Fruit fly (Drosophila melanogaster): ENCODE results near the gene Dtg.

The Dtg gene

dm6 chr3R:12647954-12648353 is at the start of gene Dtg:
Dtg (plus strand) TSS chr3R:12648058.
- TF ChIP-seq bab1 (GFP tag; optimal IDR thresholded peaks at IDR 0.05) (no peak), ovo (GFP tag; optimal IDR thresholded peaks at IDR 0.05) (no peak), pad (GFP tag; optimal IDR thresholded peaks at IDR 0.05) (no peak)

DNA sequence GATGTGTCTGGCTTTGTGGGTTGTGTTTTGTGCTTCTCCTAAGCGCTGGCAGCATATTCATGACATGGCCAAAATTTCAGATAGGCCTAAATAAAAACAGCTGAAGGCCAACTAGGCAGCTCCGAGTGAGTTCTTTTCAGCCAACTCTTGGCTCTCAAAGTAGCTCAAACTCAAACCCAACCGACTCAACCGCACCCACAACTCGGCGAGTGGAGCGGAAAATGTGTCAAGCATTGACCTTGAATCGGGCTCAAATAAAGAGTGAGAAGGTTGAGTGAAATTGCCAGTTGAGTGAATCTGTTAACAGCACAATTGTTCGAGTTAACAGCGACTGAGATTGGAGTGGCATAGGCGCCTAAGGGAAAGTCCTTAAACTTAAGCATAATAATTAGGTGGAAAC is 35.9 kb upstream of the Dtg start:
- TF ChIP-seq cic (GFP tag; optimal IDR thresholded peaks at IDR 0.05) (no peak), toe (GFP tag; optimal IDR thresholded peaks at IDR 0.05) (no peak), pad (GFP tag; optimal IDR thresholded peaks at IDR 0.05) (no peak), CG1620 (GFP tag; optimal IDR thresholded peaks at IDR 0.05) (no peak), CG7101 (tag; optimal IDR thresholded peaks at IDR 0.05) (no peak), CG12768 (GFP tag; optimal IDR thresholded peaks at IDR 0.05) (no peak), CG33017 (tag; optimal IDR thresholded peaks at IDR 0.05) (no peak), Hr96 (GFP tag; optimal IDR thresholded peaks at IDR 0.05) (no peak), Mnt (GFP tag; optimal IDR thresholded peaks at IDR 0.05) (no peak), CG14711 (tag; optimal IDR thresholded peaks at IDR 0.05) (no peak), Clk (GFP tag; optimal IDR thresholded peaks at IDR 0.05) (no peak), kay (GFP tag; ENCODE audit: borderline replicate concordance) (no peak), cnc (optimal IDR thresholded peaks at IDR 0.05) (no peak), Crg-1 (GFP tag; optimal IDR thresholded peaks at IDR 0.05) (no peak), CG7045 (GFP tag; optimal IDR thresholded peaks at IDR 0.05) (no peak)

dm6 chr3R:12615553-12615952 is 32.3 kb upstream of the Dtg start:
- TF ChIP-seq Clk (GFP tag; optimal IDR thresholded peaks at IDR 0.05) (no peak), Hr96 (GFP tag; optimal IDR thresholded peaks at IDR 0.05) (no peak), cic (GFP tag; optimal IDR thresholded peaks at IDR 0.05) (no peak), kay (GFP tag; ENCODE audit: borderline replicate concordance) (no peak), CG33017 (tag; optimal IDR thresholded peaks at IDR 0.05) (no peak), CG7045 (GFP tag; optimal IDR thresholded peaks at IDR 0.05) (no peak), Mnt (GFP tag; optimal IDR thresholded peaks at IDR 0.05) (no peak), CG1620 (GFP tag; optimal IDR thresholded peaks at IDR 0.05) (no peak), cnc (optimal IDR thresholded peaks at IDR 0.05) (no peak), ovo (GFP tag; optimal IDR thresholded peaks at IDR 0.05) (no peak), bab1 (GFP tag; optimal IDR thresholded peaks at IDR 0.05) (no peak), CG14711 (tag; optimal IDR thresholded peaks at IDR 0.05) (no peak), CG5204 (GFP tag; optimal IDR thresholded peaks at IDR 0.05) (no peak)

DNA sequence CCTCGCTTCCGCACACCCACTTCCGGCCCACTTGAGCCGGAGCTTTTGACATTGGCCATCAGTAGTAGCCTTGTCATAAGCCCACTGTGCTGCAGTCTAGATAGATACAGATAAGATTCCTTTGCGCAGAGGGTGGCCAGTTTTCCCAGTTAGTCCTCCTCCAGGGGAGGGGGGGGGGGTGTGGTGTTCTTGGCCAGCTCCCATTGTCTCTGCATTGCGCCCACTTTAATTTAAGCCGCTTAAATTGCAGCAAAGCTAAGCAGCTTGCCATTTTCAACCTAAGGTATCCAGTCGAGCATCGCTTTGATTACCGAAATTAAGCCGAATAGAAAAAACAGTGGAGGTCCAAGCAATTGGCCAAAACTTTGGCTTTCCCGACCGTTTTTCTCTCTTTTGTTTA is 25.1 kb upstream of the Dtg start:
- no peak for TF ChIP-seq CG7101 (tag; optimal IDR thresholded peaks at IDR 0.05)
- TF ChIP-seq Mnt (GFP tag; optimal IDR thresholded peaks at IDR 0.05), result no peak
- TF ChIP-seq CG12768 (GFP tag; optimal IDR thresholded peaks at IDR 0.05), result no peak
- no peak for TF ChIP-seq bab1 (GFP tag; optimal IDR thresholded peaks at IDR 0.05)
- TF ChIP-seq CG7045 (GFP tag; optimal IDR thresholded peaks at IDR 0.05), result no peak
- TF ChIP-seq CG33017 (tag; optimal IDR thresholded peaks at IDR 0.05), result no peak
- TF ChIP-seq cnc (optimal IDR thresholded peaks at IDR 0.05), result no peak
- TF ChIP-seq CG11617 (GFP tag; optimal IDR thresholded peaks at IDR 0.05), result no peak
- no peak for TF ChIP-seq ovo (GFP tag; optimal IDR thresholded peaks at IDR 0.05)
- no peak for TF ChIP-seq Clk (GFP tag; optimal IDR thresholded peaks at IDR 0.05)
- TF ChIP-seq CG1620 (GFP tag; optimal IDR thresholded peaks at IDR 0.05), result no peak
- no peak for TF ChIP-seq CG5204 (GFP tag; optimal IDR thresholded peaks at IDR 0.05)
- no peak for TF ChIP-seq CG14711 (tag; optimal IDR thresholded peaks at IDR 0.05)
- no peak for TF ChIP-seq tj (GFP tag; optimal IDR thresholded peaks at IDR 0.05)
- TF ChIP-seq cic (GFP tag; optimal IDR thresholded peaks at IDR 0.05), result no peak
- TF ChIP-seq kay (GFP tag; ENCODE audit: borderline replicate concordance), result no peak
- no peak for TF ChIP-seq toe (GFP tag; optimal IDR thresholded peaks at IDR 0.05)
- no peak for TF ChIP-seq pad (GFP tag; optimal IDR thresholded peaks at IDR 0.05)
- no peak for TF ChIP-seq Crg-1 (GFP tag; optimal IDR thresholded peaks at IDR 0.05)

dm6 chr3R:12624913-12625312 is 22.9 kb upstream of the Dtg start:
- TF ChIP-seq CG7045 (GFP tag; optimal IDR thresholded peaks at IDR 0.05) (no peak), ovo (GFP tag; optimal IDR thresholded peaks at IDR 0.05) (no peak), CG12768 (GFP tag; optimal IDR thresholded peaks at IDR 0.05) (no peak), CG5204 (GFP tag; optimal IDR thresholded peaks at IDR 0.05) (no peak), CG11617 (GFP tag; optimal IDR thresholded peaks at IDR 0.05) (no peak), CG1620 (GFP tag; optimal IDR thresholded peaks at IDR 0.05) (no peak), CG33017 (tag; optimal IDR thresholded peaks at IDR 0.05) (no peak), Clk (GFP tag; optimal IDR thresholded peaks at IDR 0.05) (no peak), cic (GFP tag; optimal IDR thresholded peaks at IDR 0.05) (no peak), Mnt (GFP tag; optimal IDR thresholded peaks at IDR 0.05) (no peak), Hr96 (GFP tag; optimal IDR thresholded peaks at IDR 0.05) (no peak), Crg-1 (GFP tag; optimal IDR thresholded peaks at IDR 0.05) (no peak)

DNA sequence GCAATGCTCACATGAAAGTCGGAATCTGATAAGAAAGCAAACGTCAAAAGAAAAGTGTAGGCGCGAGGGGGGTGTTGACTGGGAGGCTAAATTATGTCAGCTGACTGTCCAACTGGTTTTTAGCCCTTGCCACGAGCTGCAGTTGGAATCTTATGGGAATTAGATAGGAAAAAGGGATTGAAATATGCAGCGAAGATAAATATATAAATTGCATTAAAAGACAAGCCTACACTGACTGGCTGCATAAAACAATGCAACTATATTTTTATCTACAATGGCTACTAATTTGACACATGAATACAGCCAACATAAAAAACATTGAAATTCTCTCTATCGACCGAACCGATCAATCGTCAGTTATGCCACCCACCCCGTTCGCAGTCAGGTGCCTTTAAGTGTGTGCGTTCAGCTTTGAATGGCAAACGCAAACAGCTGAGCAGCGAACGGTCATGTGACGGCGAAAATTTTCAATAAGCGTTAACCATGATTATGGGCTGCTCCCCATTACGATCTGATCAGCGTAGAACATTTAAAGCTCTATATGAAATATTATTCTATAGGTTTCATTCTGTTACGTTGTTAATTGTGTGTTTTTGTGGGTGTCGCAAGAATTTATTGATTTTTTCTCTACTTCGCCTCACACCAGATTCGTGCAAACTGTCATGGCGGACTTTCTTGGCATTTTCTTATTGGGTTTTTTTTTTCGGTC is 21.0 kb upstream of the Dtg start:
- no peak for TF ChIP-seq CG11617 (GFP tag; optimal IDR thresholded peaks at IDR 0.05)
- TF ChIP-seq CG1620 (GFP tag; optimal IDR thresholded peaks at IDR 0.05), result no peak
- TF ChIP-seq pad (GFP tag; optimal IDR thresholded peaks at IDR 0.05), result no peak
- no peak for TF ChIP-seq cnc (optimal IDR thresholded peaks at IDR 0.05)
- no peak for TF ChIP-seq CG5204 (GFP tag; optimal IDR thresholded peaks at IDR 0.05)
- no peak for TF ChIP-seq tj (GFP tag; optimal IDR thresholded peaks at IDR 0.05)
- peak; percentile 2 for TF ChIP-seq Hr96 (GFP tag; optimal IDR thresholded peaks at IDR 0.05)
- TF ChIP-seq CG33017 (tag; optimal IDR thresholded peaks at IDR 0.05), result no peak
- no peak for TF ChIP-seq bab1 (GFP tag; optimal IDR thresholded peaks at IDR 0.05)
- TF ChIP-seq Mnt (GFP tag; optimal IDR thresholded peaks at IDR 0.05), result peak; percentile 54
- no peak for TF ChIP-seq Crg-1 (GFP tag; optimal IDR thresholded peaks at IDR 0.05)
- TF ChIP-seq CG7045 (GFP tag; optimal IDR thresholded peaks at IDR 0.05), result no peak
- peak; percentile 3 for TF ChIP-seq CG12768 (GFP tag; optimal IDR thresholded peaks at IDR 0.05)
- TF ChIP-seq kay (GFP tag; ENCODE audit: borderline replicate concordance), result no peak
- no peak for TF ChIP-seq CG14711 (tag; optimal IDR thresholded peaks at IDR 0.05)
- no peak for TF ChIP-seq ovo (GFP tag; optimal IDR thresholded peaks at IDR 0.05)
- no peak for TF ChIP-seq Clk (GFP tag; optimal IDR thresholded peaks at IDR 0.05)
- TF ChIP-seq toe (GFP tag; optimal IDR thresholded peaks at IDR 0.05), result peak; percentile 32
- TF ChIP-seq CG7101 (tag; optimal IDR thresholded peaks at IDR 0.05), result no peak
- TF ChIP-seq cic (GFP tag; optimal IDR thresholded peaks at IDR 0.05), result peak; percentile 19
